Worm (Caenorhabditis elegans) whole organism, midembryonic: ENCODE results near the gene T06E4.7.

Source experiments
- T22C8.4 ChIP-seq: fragments of 200-800 bp; sonication (Bioruptor generic); IDR thresholded peaks from 2 replicates; pipeline ENCODE4 v1.3.6; 2022; ENCODE audit warnings: missing genetic modification characterization, missing compliant biosample characterization
- cog-1 ChIP-seq: sonication (generic microtip); optimal IDR thresholded peaks from 2 replicates; lab custom pipeline; 2016; ENCODE audit warnings: missing genetic modification characterization, missing compliant biosample characterization
- flt-1 ChIP-seq: fragments of 200-800 bp; sonication (Bioruptor generic); IDR thresholded peaks from 2 replicates; pipeline ENCODE4 v1.3.6; 2022; ENCODE audit warnings: missing genetic modification characterization, missing compliant biosample characterization
- klf-2 ChIP-seq: fragments of 200-800 bp; sonication (Bioruptor generic); conservative IDR thresholded peaks from 2 replicates; pipeline ENCODE4 v1.3.6; 2022; ENCODE audit warnings: missing genetic modification reagents, missing genetic modification characterization, missing compliant biosample characterization
- med-1 ChIP-seq: sonication (generic microtip); optimal IDR thresholded peaks from 2 replicates; lab custom pipeline; 2017; ENCODE audit warnings: missing genetic modification characterization, mild to moderate bottlenecking, missing compliant biosample characterization, antibody characterized with exemption, missing genetic modification reagents; ENCODE audit not compliant: insufficient read depth
- tab-1 ChIP-seq: fragments of 200-800 bp; sonication (Bioruptor generic); IDR thresholded peaks from 2 replicates; pipeline ENCODE4 v1.3.6; 2022; ENCODE audit warnings: missing genetic modification characterization, missing compliant biosample characterization
- ztf-23 ChIP-seq: fragments of 200-800 bp; sonication (Bioruptor generic); IDR thresholded peaks from 2 replicates; pipeline ENCODE4 v1.3.6; 2022; ENCODE audit warnings: missing genetic modification reagents, missing genetic modification characterization, missing compliant biosample characterization
- ztf-29 ChIP-seq: fragments of 200-800 bp; sonication (Bioruptor generic); IDR thresholded peaks from 2 replicates; pipeline ENCODE4 v1.3.6; 2022; ENCODE audit warnings: missing genetic modification reagents, missing genetic modification characterization, missing compliant biosample characterization

DNA sequence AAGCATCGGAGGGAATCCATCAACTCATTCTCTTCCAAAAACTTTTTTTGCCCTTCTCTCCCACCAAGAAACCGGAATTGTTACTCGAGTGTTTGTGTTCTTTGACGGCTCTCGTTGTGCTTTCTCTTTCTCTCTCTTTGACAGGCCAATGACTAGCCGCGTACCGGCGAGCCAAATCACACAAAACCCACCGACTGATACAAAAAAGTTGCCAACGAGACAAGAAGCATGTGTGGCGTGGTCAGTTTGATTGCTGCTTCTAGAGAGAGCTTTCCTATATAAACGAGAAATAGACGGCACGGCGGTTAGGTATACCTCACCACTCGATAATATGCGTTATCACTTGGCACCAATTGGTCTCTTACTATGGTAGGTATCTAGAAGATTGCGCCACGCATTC, 10.5 kb upstream of the T06E4.7 start, which contains the start of gene pqn-63:
- TF ChIP-seq flt-1: no peak
- no peak for TF ChIP-seq cog-1 (tag; lab: Kevin White, UChicago)
- TF ChIP-seq med-1 (GFP tag; lab: Kevin White, UChicago): no peak
- no peak for TF ChIP-seq klf-2 (GFP tag; lab: Robert Waterston, UW)
- TF ChIP-seq tab-1: no peak
- TF ChIP-seq T22C8.4 (GFP tag; lab: Robert Waterston, UW): no peak
- no peak for TF ChIP-seq ztf-29 (GFP tag; lab: Robert Waterston, UW)
- TF ChIP-seq ztf-23 (GFP tag; lab: Robert Waterston, UW): no peak
